Fruit fly (Drosophila melanogaster): ENCODE results near the gene CG9917.
A peak's percentile ranks its signal among the peaks of the same experiment; 100 is the strongest.

The CG9917 gene

dm6 chrX:16279340-16279941 is 43.6 kb downstream of the CG9917 start (continued):
- TF ChIP-seq Dip3 (GFP tag; optimal IDR thresholded peaks at IDR 0.05), result peak; percentile 68
- TF ChIP-seq crol (GFP tag; IDR thresholded peaks at IDR 0.05), result peak; percentile 41; the same call in 1 of the 2 replicates
- TF ChIP-seq CG42726 (GFP tag; IDR thresholded peaks at IDR 0.05; ENCODE audit: partially characterized antibody), result peak; percentile 79
- TF ChIP-seq esg (GFP tag; conservative IDR thresholded peaks at IDR 0.05), result peak; percentile 90
- TF ChIP-seq CG7745 (tag; optimal IDR thresholded peaks at IDR 0.05), result no peak
- TF ChIP-seq CG17361 (GFP tag; IDR thresholded peaks at IDR 0.05), result peak; percentile 57
- TF ChIP-seq CG11093 (GFP tag; IDR thresholded peaks at IDR 0.05), result peak; percentile 92
- peak; percentile 95 for TF ChIP-seq Antp (GFP tag; optimal IDR thresholded peaks at IDR 0.05)
- TF ChIP-seq Sox102F (GFP tag; optimal IDR thresholded peaks at IDR 0.05), result peak; percentile 79
- TF ChIP-seq HLHmδ (GFP tag; optimal IDR thresholded peaks at IDR 0.05), result no peak
- peak; percentile 90 for TF ChIP-seq ttk (GFP tag; IDR thresholded peaks at IDR 0.05)
- TF ChIP-seq z (GFP tag; IDR thresholded peaks at IDR 0.05), result no peak
- peak; percentile 60 for TF ChIP-seq NC2α (GFP tag; optimal IDR thresholded peaks at IDR 0.05)
- TF ChIP-seq Drgx (GFP tag; IDR thresholded peaks at IDR 0.05), result peak; percentile 93
- peak; percentile 59 for TF ChIP-seq CG15696 (tag; optimal IDR thresholded peaks at IDR 0.05)
- TF ChIP-seq org-1 (GFP tag; optimal IDR thresholded peaks at IDR 0.05), result peak; percentile 80
- TF ChIP-seq Dek (tag; optimal IDR thresholded peaks at IDR 0.05), result peak; percentile 58
- TF ChIP-seq unpg (GFP tag; optimal IDR thresholded peaks at IDR 0.05), result peak; percentile 68
- TF ChIP-seq CG12155 (GFP tag; optimal IDR thresholded peaks at IDR 0.05), result peak; percentile 69
- TF ChIP-seq pho (GFP tag; optimal IDR thresholded peaks at IDR 0.05), result peak; percentile 55
- peak; percentile 82 for TF ChIP-seq Oli (tag; optimal IDR thresholded peaks at IDR 0.05)
- TF ChIP-seq emc (GFP tag; optimal IDR thresholded peaks at IDR 0.05), result peak; percentile 31
- TF ChIP-seq CG1832 (GFP tag; optimal IDR thresholded peaks at IDR 0.05), result no peak
- no peak for TF ChIP-seq Neu2 (GFP tag; optimal IDR thresholded peaks at IDR 0.05; ENCODE audit: borderline replicate concordance)
- TF ChIP-seq CG14014 (GFP tag; IDR thresholded peaks at IDR 0.05), result peak; percentile 82
- peak; percentile 80; the same call in 1 of the 2 replicates for TF ChIP-seq CG32767 (GFP tag; IDR thresholded peaks at IDR 0.05)
- TF ChIP-seq fru (optimal IDR thresholded peaks at IDR 0.05), result no peak
- TF ChIP-seq CG9817 (tag; optimal IDR thresholded peaks at IDR 0.05), result peak; percentile 72
- TF ChIP-seq pb (GFP tag; optimal IDR thresholded peaks at IDR 0.05), result peak; percentile 65
- TF ChIP-seq CG3163 (GFP tag; optimal IDR thresholded peaks at IDR 0.05), result no peak
- peak; percentile 82 for TF ChIP-seq chm (GFP tag; IDR thresholded peaks at IDR 0.05)
- peak; percentile 66; the same call in 2 of the 3 replicates for TF ChIP-seq CG2889 (GFP tag; IDR thresholded peaks at IDR 0.05)
- TF ChIP-seq aop (GFP tag; IDR thresholded peaks at IDR 0.05), result no peak
- TF ChIP-seq CG2875 (GFP tag; optimal IDR thresholded peaks at IDR 0.05), result peak; percentile 51
- peak; percentile 64 for TF ChIP-seq zen (tag; optimal IDR thresholded peaks at IDR 0.05)
- TF ChIP-seq MTF-1 (GFP tag; optimal IDR thresholded peaks at IDR 0.05; ENCODE audit: borderline replicate concordance), result peak; percentile 12
- TF ChIP-seq zfh1 (GFP tag; IDR thresholded peaks at IDR 0.05), result peak; percentile 93
- TF ChIP-seq schlank (tag; optimal IDR thresholded peaks at IDR 0.05), result peak; percentile 77
- peak; percentile 79 for TF ChIP-seq CG4820 (GFP tag; optimal IDR thresholded peaks at IDR 0.05)
- peak; percentile 94 for TF ChIP-seq slbo (GFP tag; IDR thresholded peaks at IDR 0.05)
- no peak for TF ChIP-seq CG3838 (GFP tag; optimal IDR thresholded peaks at IDR 0.05)
- peak; percentile 89 for TF ChIP-seq CG6689 (GFP tag; IDR thresholded peaks at IDR 0.05)
- peak; percentile 45 for TF ChIP-seq Mad (GFP tag; optimal IDR thresholded peaks at IDR 0.05)
- no peak for TF ChIP-seq abd-A (tag; optimal IDR thresholded peaks at IDR 0.05)
- TF ChIP-seq cato (GFP tag; optimal IDR thresholded peaks at IDR 0.05; ENCODE audit: borderline replicate concordance), result peak; percentile 14
- peak; percentile 80 for TF ChIP-seq CG3847 (GFP tag; IDR thresholded peaks at IDR 0.05)
- TF ChIP-seq CG3407 (GFP tag; optimal IDR thresholded peaks at IDR 0.05), result peak; percentile 61
- no peak for TF ChIP-seq Stat92E (GFP tag; optimal IDR thresholded peaks at IDR 0.05)
- peak; percentile 59 for TF ChIP-seq CG17385 (GFP tag; optimal IDR thresholded peaks at IDR 0.05)
- TF ChIP-seq odd (GFP tag; optimal IDR thresholded peaks at IDR 0.05), result no peak
